Worm (Caenorhabditis elegans) whole organism, L4 larva: ENCODE data around the gene srj-22.

Source experiments
- lin-38 ChIP-seq: fragments of 200-800 bp; sonication (Bioruptor generic); IDR thresholded peaks from 2 replicates; pipeline ENCODE4 v1.3.6; 2022; ENCODE audit warnings: missing genetic modification reagents, missing genetic modification characterization, missing compliant biosample characterization
- madf-5 ChIP-seq, 2 experiments: fragments of 200-800 bp; sonication (Bioruptor generic); IDR thresholded peaks; 2 replicates each; pipeline ENCODE4 v1.3.6; 2022; ENCODE audit warnings: missing compliant biosample characterization in 2 of 2, missing genetic modification characterization in 2 of 2
- mdl-1 ChIP-seq, 2 experiments: fragments of 150-350 bp in 1 of 2; sonication (generic microtip) in 1 of 2; optimal IDR thresholded peaks; 2 replicates each; lab custom pipeline; 2014 to 2017; ENCODE audit warnings: missing biosample characterization in 2 of 2, missing genetic modification characterization in 2 of 2
- nhr-10 ChIP-seq: fragments of 150-350 bp; optimal IDR thresholded peaks from 2 replicates; lab custom pipeline; 2014; ENCODE audit warnings: missing biosample characterization, missing genetic modification characterization

DNA sequence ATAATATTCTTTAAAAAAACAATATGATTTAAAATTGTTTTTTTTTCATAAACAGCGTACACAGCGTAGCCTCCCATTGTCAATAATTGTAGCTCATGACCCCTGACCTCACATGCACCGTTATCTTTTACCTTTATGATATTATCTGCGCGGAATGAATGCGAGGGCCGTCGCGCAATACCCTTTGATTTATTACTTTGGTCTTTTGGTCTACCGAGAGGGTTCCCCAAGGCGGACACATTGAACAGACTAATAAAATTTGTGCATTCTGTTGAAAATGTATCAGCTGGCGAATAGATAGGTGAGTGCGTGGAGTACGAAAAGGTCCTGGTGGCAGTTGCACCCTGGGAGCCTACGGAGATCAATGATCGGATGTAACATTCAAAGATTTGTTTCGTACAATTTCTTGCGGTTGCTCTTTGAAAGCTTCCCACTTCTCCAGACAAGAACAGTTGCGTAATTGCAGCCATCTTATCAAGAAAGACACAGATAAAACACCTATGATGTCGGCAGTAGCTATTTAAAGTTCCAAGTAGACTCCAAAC lies 23.2 kb downstream of the srj-22 start:
- TF ChIP-seq lin-38 (GFP tag; lab: Robert Waterston, UW) (no peak), nhr-10 (no peak), madf-5 (GFP tag; IDR thresholded peaks at IDR 0.05; lab: Robert Waterston, UW) (no peak), mdl-1 (tag; optimal IDR thresholded peaks at IDR 0.05; lab: Kevin White, UChicago) (no peak)
